Worm (Caenorhabditis elegans): ENCODE data around the gene asp-4.

Gene asp-4

ce11 chrX:13250163-13250562 is 28.9 kb upstream of the asp-4 start:
- TF ChIP-seq gei-17 (GFP tag; optimal IDR thresholded peaks at IDR 0.05) (no peak), egl-44 (GFP tag; IDR thresholded peaks at IDR 0.05) (no peak), aptf-3 (GFP tag; IDR thresholded peaks at IDR 0.05) (no peak), snpc-3.4 (tag; optimal IDR thresholded peaks at IDR 0.05) (peak; percentile 12), cebp-2 (GFP tag; IDR thresholded peaks at IDR 0.05) (no peak), snpc-1.1 (tag; optimal IDR thresholded peaks at IDR 0.05; ENCODE audit: insufficient read depth) (no peak), Y56A3A.18 (GFP tag; IDR thresholded peaks at IDR 0.05) (no peak), repo-1 (tag; optimal IDR thresholded peaks at IDR 0.05) (peak; percentile 16), ceh-40 (GFP tag; IDR thresholded peaks at IDR 0.05) (no peak), F49E8.2 (tag; optimal IDR thresholded peaks at IDR 0.05; ENCODE audit: insufficient read depth) (no peak), ama-1 (optimal IDR thresholded peaks at IDR 0.05) (no peak), ama-1 (GFP tag; optimal IDR thresholded peaks at IDR 0.05) (no peak), chd-7 (tag; optimal IDR thresholded peaks at IDR 0.05) (no peak), pha-4 (tag; optimal IDR thresholded peaks at IDR 0.05) (peak; percentile 90), madf-8 (GFP tag; conservative IDR thresholded peaks at IDR 0.05) (no peak), let-526 (GFP tag; IDR thresholded peaks at IDR 0.05) (0 out of 2 replicates have a peak, but pooled peaks have one; percentile 18), ceh-100 (GFP tag; IDR thresholded peaks at IDR 0.05) (no peak), somi-1 (GFP tag; optimal IDR thresholded peaks at IDR 0.05) (no peak), F39B2.1 (GFP tag; IDR thresholded peaks at IDR 0.05) (no peak), ZK185.1 (tag; optimal IDR thresholded peaks at IDR 0.05; ENCODE audit: poor library complexity, severe bottlenecking) (peak; percentile 30), hmg-20 (GFP tag; IDR thresholded peaks at IDR 0.05) (no peak), snpc-1.3 (tag; optimal IDR thresholded peaks at IDR 0.05; ENCODE audit: insufficient read depth) (no peak), K12H6.12 (tag; optimal IDR thresholded peaks at IDR 0.05) (no peak), athp-1 (tag; optimal IDR thresholded peaks at IDR 0.05) (no peak), lin-35 (GFP tag; optimal IDR thresholded peaks at IDR 0.05) (no peak), snpc-4 (GFP tag; optimal IDR thresholded peaks at IDR 0.05) (no peak), snpc-4 (tag; optimal IDR thresholded peaks at IDR 0.05) (no peak), T07F8.4 (tag; optimal IDR thresholded peaks at IDR 0.05) (no peak), attf-6 (GFP tag; IDR thresholded peaks at IDR 0.05) (no peak), lin-54 (GFP tag; optimal IDR thresholded peaks at IDR 0.05) (no peak), ztf-22 (GFP tag; optimal IDR thresholded peaks at IDR 0.05) (no peak), sdz-38 (tag; optimal IDR thresholded peaks at IDR 0.05) (no peak), cebp-1 (GFP tag; IDR thresholded peaks at IDR 0.05) (0 out of 2 replicates have a peak, but pooled peaks have one; percentile 21), cebp-1 (tag; optimal IDR thresholded peaks at IDR 0.05) (peak; percentile 45), ceh-58 (GFP tag; IDR thresholded peaks at IDR 0.05) (no peak), unc-130 (GFP tag; optimal IDR thresholded peaks at IDR 0.05) (no peak), C06A6.2 (GFP tag; conservative IDR thresholded peaks at IDR 0.05) (no peak), ekl-4 (GFP tag; IDR thresholded peaks at IDR 0.05) (no peak), madf-3 (GFP tag; IDR thresholded peaks at IDR 0.05) (no peak), F55B11.4 (tag; optimal IDR thresholded peaks at IDR 0.05; ENCODE audit: borderline replicate concordance, insufficient read depth) (no peak), efl-1 (GFP tag; optimal IDR thresholded peaks at IDR 0.05) (no peak), B0336.3 (GFP tag; IDR thresholded peaks at IDR 0.05) (peak; percentile 60; the same call in 1 of the 2 replicates), pbrm-1 (GFP tag; IDR thresholded peaks at IDR 0.05) (no peak), dox-1 (GFP tag; IDR thresholded peaks at IDR 0.05) (peak; percentile 38; the same call in 1 of the 2 replicates), nhr-120 (GFP tag; IDR thresholded peaks at IDR 0.05) (no peak), T26A5.8 (tag; optimal IDR thresholded peaks at IDR 0.05) (no peak), dpff-1 (tag; optimal IDR thresholded peaks at IDR 0.05) (no peak), nhr-80 (tag; optimal IDR thresholded peaks at IDR 0.05) (peak; percentile 89), ztf-26 (tag; optimal IDR thresholded peaks at IDR 0.05) (no peak), hsf-1 (GFP tag; IDR thresholded peaks at IDR 0.05) (no peak)

Measured in whole organism, young adult.